Worm (Caenorhabditis elegans) whole organism, young adult: ENCODE data around the gene rrc-1.

ENCODE experiments used
- B0261.1 ChIP-seq: sonication (generic microtip); optimal IDR thresholded peaks from 2 replicates; lab custom pipeline; 2016; ENCODE audit warnings: mild to moderate bottlenecking, missing genetic modification characterization, moderate library complexity, missing compliant biosample characterization
- B0336.3 ChIP-seq: fragments of 200-800 bp; sonication (Bioruptor generic); IDR thresholded peaks from 2 replicates; pipeline ENCODE4 v1.3.6; 2022; ENCODE audit warnings: missing genetic modification characterization, missing compliant biosample characterization
- D2030.7 ChIP-seq: fragments of 200-800 bp; sonication (Bioruptor generic); IDR thresholded peaks from 2 replicates; pipeline ENCODE4 v1.3.6; 2022; ENCODE audit warnings: missing genetic modification reagents, missing genetic modification characterization, missing compliant biosample characterization
- F10E7.11 ChIP-seq: sonication (generic microtip); optimal IDR thresholded peaks from 2 replicates; lab custom pipeline; 2017; ENCODE audit warnings: mild to moderate bottlenecking, missing genetic modification characterization, moderate library complexity, missing compliant biosample characterization
- F22D6.2 ChIP-seq: sonication (generic microtip); optimal IDR thresholded peaks from 2 replicates; lab custom pipeline; 2016; ENCODE audit warnings: mild to moderate bottlenecking, missing genetic modification characterization, missing compliant biosample characterization
- F55B11.4 ChIP-seq: sonication (generic microtip); optimal IDR thresholded peaks from 2 replicates; lab custom pipeline; 2016; ENCODE audit warnings: missing compliant biosample characterization, missing genetic modification characterization, borderline replicate concordance; ENCODE audit not compliant: insufficient read depth
- F57C9.4 ChIP-seq: sonication (generic microtip); optimal IDR thresholded peaks from 2 replicates; lab custom pipeline; 2017; ENCODE audit warnings: mild to moderate bottlenecking, missing genetic modification characterization, missing compliant biosample characterization
- Y53F4B.3 ChIP-seq: fragments of 200-800 bp; sonication (Bioruptor generic); IDR thresholded peaks from 2 replicates; pipeline ENCODE4 v1.3.6; 2022; ENCODE audit warnings: missing genetic modification reagents, missing genetic modification characterization, missing compliant biosample characterization
- Y56A3A.18 ChIP-seq: fragments of 200-800 bp; sonication (Bioruptor generic); IDR thresholded peaks from 2 replicates; pipeline ENCODE4 v1.3.6; 2022; ENCODE audit warnings: missing genetic modification reagents, missing genetic modification characterization, missing compliant biosample characterization
- Y95B8A.8 ChIP-seq: fragments of 200-800 bp; sonication (Bioruptor generic); IDR thresholded peaks from 2 replicates; pipeline ENCODE4 v1.3.6; 2022; ENCODE audit warnings: missing genetic modification reagents, missing genetic modification characterization, missing compliant biosample characterization
- ZK185.1 ChIP-seq: sonication (generic microtip); optimal IDR thresholded peaks from 2 replicates; lab custom pipeline; 2016; ENCODE audit warnings: mild to moderate bottlenecking, missing genetic modification characterization, missing compliant biosample characterization; ENCODE audit not compliant: poor library complexity, severe bottlenecking
- attf-6 ChIP-seq: fragments of 200-800 bp; sonication (Bioruptor generic); IDR thresholded peaks from 2 replicates; pipeline ENCODE4 v1.3.6; 2022; ENCODE audit warnings: missing genetic modification reagents, missing genetic modification characterization, missing compliant biosample characterization
- bed-1 ChIP-seq: fragments of 200-800 bp; sonication (Bioruptor generic); IDR thresholded peaks from 2 replicates; pipeline ENCODE4 v1.3.6; 2022; ENCODE audit warnings: missing genetic modification reagents, missing genetic modification characterization, missing compliant biosample characterization
- cebp-1 ChIP-seq, 2 experiments: fragments of 200-800 bp in 1 of 2; sonication (Bioruptor generic) in 1 of 2; sonication (generic microtip) in 1 of 2; IDR thresholded peaks in 1 of 2; optimal IDR thresholded peaks in 1 of 2; 2 replicates each; pipeline versions ENCODE4 v1.3.6 to Lab custom; 2017 to 2022; ENCODE audit warnings: missing compliant biosample characterization in 2 of 2, missing genetic modification characterization in 2 of 2, mild to moderate bottlenecking in 1 of 2, missing genetic modification reagents in 1 of 2, moderate library complexity in 1 of 2
- ceh-100 ChIP-seq: fragments of 200-800 bp; sonication (Bioruptor generic); IDR thresholded peaks from 2 replicates; pipeline ENCODE4 v1.3.6; 2022; ENCODE audit warnings: missing genetic modification reagents, missing genetic modification characterization, missing compliant biosample characterization
- ceh-27 ChIP-seq: fragments of 200-800 bp; sonication (Bioruptor generic); optimal IDR thresholded peaks from 2 replicates; lab custom pipeline; 2018; ENCODE audit warnings: mild to moderate bottlenecking, missing genetic modification characterization, moderate library complexity, missing compliant biosample characterization
- ceh-91 ChIP-seq: fragments of 200-800 bp; sonication (Bioruptor generic); IDR thresholded peaks from 2 replicates; pipeline ENCODE4 v1.3.6; 2022; ENCODE audit warnings: missing genetic modification reagents, missing genetic modification characterization, missing compliant biosample characterization
- dox-1 ChIP-seq: fragments of 200-800 bp; sonication (Bioruptor generic); IDR thresholded peaks from 2 replicates; pipeline ENCODE4 v1.3.6; 2022; ENCODE audit warnings: missing genetic modification reagents, missing genetic modification characterization, missing compliant biosample characterization
- ekl-4 ChIP-seq: fragments of 200-800 bp; sonication (Bioruptor generic); IDR thresholded peaks from 2 replicates; pipeline ENCODE4 v1.3.6; 2022; ENCODE audit warnings: missing genetic modification reagents, missing genetic modification characterization, missing compliant biosample characterization
- ets-4 ChIP-seq: fragments of 200-800 bp; sonication (Bioruptor generic); optimal IDR thresholded peaks from 2 replicates; lab custom pipeline; 2018; ENCODE audit warnings: mild to moderate bottlenecking, missing genetic modification characterization, missing compliant biosample characterization
- fkh-3 ChIP-seq: sonication (generic microtip); optimal IDR thresholded peaks from 2 replicates; lab custom pipeline; 2016; ENCODE audit warnings: mild to moderate bottlenecking, missing genetic modification characterization, missing compliant biosample characterization
- hlh-12 ChIP-seq: sonication (generic microtip); optimal IDR thresholded peaks from 2 replicates; lab custom pipeline; 2016; ENCODE audit warnings: missing genetic modification characterization, missing compliant biosample characterization
- let-526 ChIP-seq: fragments of 200-800 bp; sonication (Bioruptor generic); IDR thresholded peaks from 2 replicates; pipeline ENCODE4 v1.3.6; 2022; ENCODE audit warnings: missing genetic modification reagents, missing genetic modification characterization, missing compliant biosample characterization
- lir-1 ChIP-seq: fragments of 200-800 bp; sonication (Bioruptor generic); conservative IDR thresholded peaks from 2 replicates; pipeline ENCODE4 v1.3.6; 2022; ENCODE audit warnings: missing genetic modification reagents, missing genetic modification characterization, missing compliant biosample characterization
- lsl-1 ChIP-seq: fragments of 200-800 bp; sonication (Bioruptor generic); optimal IDR thresholded peaks from 2 replicates; lab custom pipeline; 2018; ENCODE audit warnings: mild to moderate bottlenecking, missing genetic modification characterization, moderate library complexity, missing compliant biosample characterization
- madf-10 ChIP-seq: sonication (generic microtip); optimal IDR thresholded peaks from 2 replicates; lab custom pipeline; 2016; ENCODE audit warnings: mild to moderate bottlenecking, missing genetic modification characterization, missing compliant biosample characterization
- mcd-1 ChIP-seq: fragments of 200-800 bp; sonication (Bioruptor generic); IDR thresholded peaks from 2 replicates; pipeline ENCODE4 v1.3.6; 2022; ENCODE audit warnings: missing genetic modification reagents, missing genetic modification characterization, missing compliant biosample characterization
- mes-4 ChIP-seq: sonication (generic microtip); optimal IDR thresholded peaks from 2 replicates; lab custom pipeline; 2016; ENCODE audit warnings: missing genotype, missing genetic modification characterization, missing compliant biosample characterization
- mxl-1 ChIP-seq: sonication (generic microtip); optimal IDR thresholded peaks from 2 replicates; lab custom pipeline; 2016; ENCODE audit warnings: missing genetic modification characterization, missing compliant biosample characterization
- nfya-2 ChIP-seq: fragments of 200-800 bp; sonication (Bioruptor generic); IDR thresholded peaks from 2 replicates; pipeline ENCODE4 v1.3.6; 2022; ENCODE audit warnings: missing genetic modification reagents, missing genetic modification characterization, missing compliant biosample characterization
- nfyb-1 ChIP-seq: fragments of 200-800 bp; sonication (Bioruptor generic); IDR thresholded peaks from 2 replicates; pipeline ENCODE4 v1.3.6; 2022; ENCODE audit warnings: missing genetic modification reagents, missing genetic modification characterization, missing compliant biosample characterization
- pbrm-1 ChIP-seq: fragments of 200-800 bp; sonication (Bioruptor generic); IDR thresholded peaks from 2 replicates; pipeline ENCODE4 v1.3.6; 2022; ENCODE audit warnings: missing genetic modification reagents, missing genetic modification characterization, missing compliant biosample characterization
- sdz-38 ChIP-seq: sonication (generic microtip); optimal IDR thresholded peaks from 2 replicates; lab custom pipeline; 2016; ENCODE audit warnings: missing genotype, missing genetic modification characterization, missing compliant biosample characterization
- tbx-9 ChIP-seq: sonication (generic microtip); optimal IDR thresholded peaks from 2 replicates; lab custom pipeline; 2016; ENCODE audit warnings: borderline replicate concordance, missing genetic modification characterization, inconsistent platforms, missing compliant biosample characterization
- unc-130 ChIP-seq: sonication (generic microtip); optimal IDR thresholded peaks from 2 replicates; lab custom pipeline; 2016; ENCODE audit warnings: missing genetic modification reagents, missing genetic modification characterization, missing compliant biosample characterization
- zfh-2 ChIP-seq: fragments of 200-800 bp; sonication (Bioruptor generic); conservative IDR thresholded peaks from 2 replicates; pipeline ENCODE4 v1.3.6; 2022; ENCODE audit warnings: missing genetic modification reagents, missing genetic modification characterization, missing compliant biosample characterization
- zim-3 ChIP-seq: sonication (generic microtip); optimal IDR thresholded peaks from 2 replicates; lab custom pipeline; 2017; ENCODE audit warnings: mild to moderate bottlenecking, missing genetic modification characterization, moderate library complexity, missing compliant biosample characterization
- ztf-25 ChIP-seq: fragments of 200-800 bp; sonication (Bioruptor generic); IDR thresholded peaks from 2 replicates; pipeline ENCODE4 v1.3.6; 2022; ENCODE audit warnings: missing genetic modification reagents, missing genetic modification characterization, missing compliant biosample characterization
- ztf-26 ChIP-seq: sonication (generic microtip); optimal IDR thresholded peaks from 2 replicates; lab custom pipeline; 2017; ENCODE audit warnings: missing genetic modification characterization, missing compliant biosample characterization
- ztf-28 ChIP-seq: fragments of 200-800 bp; sonication (Bioruptor generic); IDR thresholded peaks from 2 replicates; pipeline ENCODE4 v1.3.6; 2022; ENCODE audit warnings: missing genetic modification reagents, missing genetic modification characterization, missing compliant biosample characterization
- ztf-3 ChIP-seq: fragments of 200-800 bp; sonication (Bioruptor generic); optimal IDR thresholded peaks from 2 replicates; lab custom pipeline; 2018; ENCODE audit warnings: mild to moderate bottlenecking, missing genetic modification characterization, missing compliant biosample characterization

The rrc-1 gene

ce11 chrX:9798530-9798929 is 32.6 kb downstream of the rrc-1 start, which contains the start of gene F36G3.3:
F36G3.3 (plus strand) TSS chrX:9798835.
- TF ChIP-seq F57C9.4 (tag; lab: Kevin White, UChicago) (no peak), ceh-100 (GFP tag; lab: Robert Waterston, UW) (no peak), mxl-1 (no peak), tbx-9 (tag; lab: Kevin White, UChicago) (no peak), Y53F4B.3 (no peak), ztf-28 (GFP tag; lab: Robert Waterston, UW) (no peak), ceh-27 (GFP tag; lab: Kevin White, UChicago) (no peak), sdz-38 (tag; lab: Kevin White, UChicago) (no peak), Y95B8A.8 (GFP tag; lab: Robert Waterston, UW) (no peak), nfya-2 (GFP tag; lab: Robert Waterston, UW) (no peak), F10E7.11 (tag; lab: Kevin White, UChicago) (no peak), cebp-1 (GFP tag; IDR thresholded peaks at IDR 0.05; lab: Robert Waterston, UW) (no peak), cebp-1 (tag; optimal IDR thresholded peaks at IDR 0.05; lab: Kevin White, UChicago) (no peak), F55B11.4 (tag; lab: Kevin White, UChicago) (no peak), B0261.1 (tag; lab: Kevin White, UChicago) (no peak), ztf-3 (GFP tag; lab: Kevin White, UChicago) (no peak), dox-1 (no peak), pbrm-1 (no peak), ets-4 (GFP tag; lab: Kevin White, UChicago) (no peak), ekl-4 (GFP tag; lab: Robert Waterston, UW) (no peak), lir-1 (GFP tag; lab: Robert Waterston, UW) (no peak)

- TF ChIP-seq pbrm-1 (no peak), Y56A3A.18 (GFP tag; lab: Robert Waterston, UW) (no peak), ztf-3 (GFP tag; lab: Kevin White, UChicago) (no peak), mxl-1 (no peak), ztf-25 (GFP tag; lab: Robert Waterston, UW) (no peak), mcd-1 (no peak), dox-1 (no peak), zim-3 (tag; lab: Kevin White, UChicago) (no peak), zfh-2 (GFP tag; lab: Robert Waterston, UW) (no peak)
- TF ChIP-seq, all 124 proteins: peak for 0
Observed at ce11 chrX:9796063-9796462, 35.0 kb downstream of the rrc-1 start.

ce11 chrX:9795579-9795978 is 35.5 kb downstream of the rrc-1 start:
- TF ChIP-seq nfyb-1 (GFP tag; lab: Robert Waterston, UW) (no peak), unc-130 (GFP tag; lab: Kevin White, UChicago) (no peak), ceh-91 (GFP tag; lab: Robert Waterston, UW) (no peak), madf-10 (no peak), lsl-1 (GFP tag; lab: Kevin White, UChicago) (no peak), attf-6 (GFP tag; lab: Robert Waterston, UW) (no peak), ztf-26 (tag; lab: Kevin White, UChicago) (no peak), F22D6.2 (tag; lab: Kevin White, UChicago) (no peak), bed-1 (no peak), let-526 (no peak), B0336.3 (no peak), fkh-3 (tag; lab: Kevin White, UChicago) (no peak), F57C9.4 (tag; lab: Kevin White, UChicago) (no peak), zfh-2 (GFP tag; lab: Robert Waterston, UW) (no peak), ekl-4 (GFP tag; lab: Robert Waterston, UW) (no peak), D2030.7 (no peak), mes-4 (tag; lab: Kevin White, UChicago) (no peak), hlh-12 (tag; lab: Kevin White, UChicago) (no peak), ZK185.1 (tag; lab: Kevin White, UChicago) (no peak), Y53F4B.3 (no peak)
